Fruit fly (Drosophila melanogaster) whole organism, embryonic: ENCODE data around the gene CG11030.
A peak's percentile ranks its signal among the peaks of the same experiment; 100 is the strongest.

Experiments used
- Atf6 ChIP-seq: fragments of 200-800 bp; sonication (Bioruptor generic); IDR thresholded peaks from 2 replicates; pipeline ENCODE4 v1.3.6; 2022; ENCODE audit warnings: missing biosample characterization, missing genetic modification characterization
- Bteb2 ChIP-seq: fragments of 200-800 bp; sonication (Bioruptor generic); optimal IDR thresholded peaks from 2 replicates; lab custom pipeline; 2016; ENCODE audit warnings: missing biosample characterization, missing genetic modification characterization
- CG10209 ChIP-seq: fragments of 200-800 bp; sonication (Bioruptor generic); optimal IDR thresholded peaks from 3 replicates; lab custom pipeline; 2017; ENCODE audit warnings: missing biosample characterization, mild to moderate bottlenecking, missing genetic modification characterization, missing genetic modification reagents
- CG11456 ChIP-seq: fragments of 200-800 bp; sonication (Bioruptor generic); IDR thresholded peaks from 3 replicates; pipeline ENCODE4 v1.3.6; 2022; ENCODE audit warnings: missing biosample characterization, missing genetic modification characterization
- CG11696 ChIP-seq: fragments of 200-800 bp; sonication (Bioruptor generic); IDR thresholded peaks from 2 replicates; pipeline ENCODE4 v1.3.6; 2022; ENCODE audit warnings: missing biosample characterization, missing genetic modification characterization
- CG12219 ChIP-seq: fragments of 200-800 bp; sonication (Bioruptor generic); optimal IDR thresholded peaks from 3 replicates; lab custom pipeline; 2018; ENCODE audit warnings: missing biosample characterization, mild to moderate bottlenecking, missing genetic modification characterization
- CG12236 ChIP-seq: fragments of 200-800 bp; sonication (Bioruptor generic); optimal IDR thresholded peaks from 2 replicates; lab custom pipeline; 2016; ENCODE audit warnings: missing biosample characterization, missing genetic modification characterization
- CG12659 ChIP-seq: fragments of 200-800 bp; sonication (Bioruptor generic); optimal IDR thresholded peaks from 3 replicates; lab custom pipeline; 2017; ENCODE audit warnings: mild to moderate bottlenecking, missing biosample characterization, missing genetic modification reagents, missing genetic modification characterization
- CG12942 ChIP-seq: fragments of 200-800 bp; sonication (Bioruptor generic); optimal IDR thresholded peaks from 3 replicates; lab custom pipeline; 2016; ENCODE audit warnings: missing biosample characterization, missing genetic modification characterization
- CG13296 ChIP-seq: fragments of 200-800 bp; sonication (Bioruptor generic); optimal IDR thresholded peaks from 3 replicates; lab custom pipeline; 2018; ENCODE audit warnings: missing biosample characterization, mild to moderate bottlenecking, missing genetic modification characterization
- CG13424 ChIP-seq: fragments of 200-800 bp; sonication (Bioruptor generic); optimal IDR thresholded peaks from 2 replicates; lab custom pipeline; 2019; ENCODE audit warnings: missing biosample characterization, mild to moderate bottlenecking, missing genetic modification characterization, moderate library complexity
- CG13624 ChIP-seq: fragments of 200-800 bp; sonication (Bioruptor generic); optimal IDR thresholded peaks from 2 replicates; lab custom pipeline; 2016; ENCODE audit warnings: missing biosample characterization, missing genetic modification characterization
- CG15073 ChIP-seq: fragments of 200-800 bp; sonication (Bioruptor generic); optimal IDR thresholded peaks from 2 replicates; lab custom pipeline; 2016; ENCODE audit warnings: missing biosample characterization, missing genetic modification characterization
- CG1529 ChIP-seq: fragments of 200-800 bp; sonication (Bioruptor generic); optimal IDR thresholded peaks from 3 replicates; lab custom pipeline; 2018; ENCODE audit warnings: missing biosample characterization, missing genetic modification characterization
- CG17328 ChIP-seq: fragments of 200-800 bp; sonication (Bioruptor generic); IDR thresholded peaks from 2 replicates; pipeline ENCODE4 v1.3.6; 2022; ENCODE audit warnings: missing biosample characterization, missing genetic modification characterization
- CG18476 ChIP-seq: fragments of 200-800 bp; sonication (Bioruptor generic); optimal IDR thresholded peaks from 2 replicates; lab custom pipeline; 2016; ENCODE audit warnings: missing biosample characterization, mild to moderate bottlenecking, missing genetic modification characterization
- CG2678 ChIP-seq: fragments of 200-800 bp; sonication (Bioruptor generic); optimal IDR thresholded peaks from 3 replicates; lab custom pipeline; 2019; ENCODE audit warnings: missing biosample characterization, mild to moderate bottlenecking, missing genetic modification characterization, moderate library complexity
- CG31441 ChIP-seq: fragments of 200-800 bp; sonication (Bioruptor generic); IDR thresholded peaks from 2 replicates; pipeline ENCODE4 v1.3.6; 2022; ENCODE audit warnings: missing biosample characterization, missing genetic modification characterization
- CG3726 ChIP-seq: fragments of 200-800 bp; sonication (Bioruptor generic); IDR thresholded peaks from 3 replicates; pipeline ENCODE4, ENCODE4 v1.3.6; 2022; ENCODE audit warnings: missing biosample characterization, missing genetic modification characterization
- CG3995 ChIP-seq: fragments of 200-800 bp; sonication (Bioruptor generic); optimal IDR thresholded peaks from 3 replicates; lab custom pipeline; 2016; ENCODE audit warnings: missing biosample characterization, missing genetic modification characterization
- CG4424 ChIP-seq: fragments of 200-800 bp; sonication (Bioruptor generic); optimal IDR thresholded peaks from 3 replicates; lab custom pipeline; 2016; ENCODE audit warnings: missing biosample characterization, missing genetic modification characterization
- CG8924 ChIP-seq: fragments of 200-800 bp; optimal IDR thresholded peaks from 3 replicates; lab custom pipeline; 2019; ENCODE audit warnings: missing biosample characterization, mild to moderate bottlenecking, missing genetic modification characterization, moderate library complexity
- Dp ChIP-seq: fragments of 200-800 bp; sonication (Bioruptor generic); optimal IDR thresholded peaks from 2 replicates; lab custom pipeline; 2018; ENCODE audit warnings: missing biosample characterization, mild to moderate bottlenecking, missing genetic modification characterization, moderate library complexity
- HLH4C ChIP-seq: fragments of 200-800 bp; sonication (Bioruptor generic); IDR thresholded peaks from 3 replicates; pipeline ENCODE4 v1.3.6; 2022; ENCODE audit warnings: missing biosample characterization, missing genetic modification characterization; ENCODE audit not compliant: partially characterized antibody
- Hmr ChIP-seq: fragments of 200-800 bp; sonication (Bioruptor generic); optimal IDR thresholded peaks from 3 replicates; lab custom pipeline; 2017; ENCODE audit warnings: mild to moderate bottlenecking, missing biosample characterization, missing genetic modification reagents, missing genetic modification characterization
- Meics ChIP-seq: fragments of 200-800 bp; sonication (Bioruptor generic); optimal IDR thresholded peaks from 2 replicates; lab custom pipeline; 2017; ENCODE audit warnings: missing biosample characterization, mild to moderate bottlenecking, missing genetic modification characterization
- Myb ChIP-seq: fragments of 200-800 bp; sonication (Bioruptor generic); optimal IDR thresholded peaks from 2 replicates; lab custom pipeline; 2016; ENCODE audit warnings: missing biosample characterization, missing genetic modification characterization
- NC2β ChIP-seq: fragments of 200-800 bp; sonication (Bioruptor generic); optimal IDR thresholded peaks from 2 replicates; lab custom pipeline; 2016; ENCODE audit warnings: missing biosample characterization, missing genetic modification characterization
- Rfx ChIP-seq: fragments of 200-800 bp; sonication (Bioruptor generic); IDR thresholded peaks from 2 replicates; pipeline ENCODE4 v1.3.6; 2022; ENCODE audit warnings: missing biosample characterization, missing genetic modification characterization
- Rx ChIP-seq: fragments of 200-800 bp; sonication (Bioruptor generic); IDR thresholded peaks from 2 replicates; pipeline ENCODE4 v1.3.6; 2022; ENCODE audit warnings: missing biosample characterization, missing genetic modification characterization
- Xbp1 ChIP-seq: fragments of 200-800 bp; sonication (Bioruptor generic); optimal IDR thresholded peaks from 3 replicates; lab custom pipeline; 2016; ENCODE audit warnings: missing biosample characterization, mild to moderate bottlenecking, missing genetic modification characterization
- aop ChIP-seq: fragments of 200-800 bp; sonication (Bioruptor generic); IDR thresholded peaks from 2 replicates; pipeline ENCODE4 v1.3.6; 2022; ENCODE audit warnings: missing biosample characterization, missing genetic modification characterization
- ase ChIP-seq: fragments of 200-800 bp; sonication (Bioruptor generic); IDR thresholded peaks from 3 replicates; pipeline ENCODE4 v1.3.6; 2022; ENCODE audit warnings: missing biosample characterization, missing genetic modification characterization
- bab2 ChIP-seq: fragments of 200-800 bp; sonication (Bioruptor generic); optimal IDR thresholded peaks from 2 replicates; lab custom pipeline; 2016; ENCODE audit warnings: missing biosample characterization, missing genetic modification characterization
- bcd ChIP-seq: fragments of 200-800 bp; sonication (Bioruptor generic); optimal IDR thresholded peaks from 2 replicates; lab custom pipeline; 2017; ENCODE audit warnings: missing biosample characterization, mild to moderate bottlenecking, missing genetic modification characterization
- bsh ChIP-seq, 2 experiments: fragments of 200-800 bp; sonication (Bioruptor generic); optimal IDR thresholded peaks; 2 replicates each; lab custom pipeline; 2017 to 2018; ENCODE audit warnings: mild to moderate bottlenecking in 2 of 2, missing biosample characterization in 2 of 2, missing genetic modification characterization in 2 of 2, moderate library complexity in 1 of 2
- dan ChIP-seq: fragments of 200-800 bp; sonication (Bioruptor generic); IDR thresholded peaks from 2 replicates; pipeline ENCODE4 v1.3.6; 2022; ENCODE audit warnings: missing biosample characterization, missing genetic modification characterization
- dmrt99B ChIP-seq: fragments of 200-800 bp; sonication (Bioruptor generic); optimal IDR thresholded peaks from 2 replicates; lab custom pipeline; 2018; ENCODE audit warnings: missing biosample characterization, mild to moderate bottlenecking, missing genetic modification characterization, moderate library complexity
- dysf ChIP-seq: fragments of 200-800 bp; sonication (Bioruptor generic); IDR thresholded peaks from 3 replicates; pipeline ENCODE4 v1.3.6; 2022; ENCODE audit warnings: missing biosample characterization, missing genetic modification characterization
- ewg ChIP-seq: fragments of 200-800 bp; sonication (Bioruptor generic); optimal IDR thresholded peaks from 3 replicates; lab custom pipeline; 2017; ENCODE audit warnings: mild to moderate bottlenecking, missing biosample characterization, missing genetic modification reagents, missing genetic modification characterization
- gce ChIP-seq: fragments of 200-800 bp; sonication (Bioruptor generic); IDR thresholded peaks from 3 replicates; pipeline ENCODE4 v1.3.6; 2022; ENCODE audit warnings: missing biosample characterization, missing genetic modification characterization
- grau ChIP-seq: fragments of 200-800 bp; optimal IDR thresholded peaks from 3 replicates; lab custom pipeline; 2019; ENCODE audit warnings: missing biosample characterization, mild to moderate bottlenecking, missing genetic modification characterization, moderate library complexity
- jumu ChIP-seq: fragments of 200-800 bp; sonication (Bioruptor generic); optimal IDR thresholded peaks from 3 replicates; lab custom pipeline; 2016; ENCODE audit warnings: missing biosample characterization, missing genetic modification characterization
- lbe ChIP-seq: fragments of 200-800 bp; sonication (Bioruptor generic); optimal IDR thresholded peaks from 2 replicates; lab custom pipeline; 2016; ENCODE audit warnings: missing biosample characterization, mild to moderate bottlenecking, missing genetic modification characterization
- lilli ChIP-seq: fragments of 200-800 bp; sonication (Bioruptor generic); optimal IDR thresholded peaks from 3 replicates; lab custom pipeline; 2016; ENCODE audit warnings: missing biosample characterization, missing genetic modification characterization
- mirr ChIP-seq: fragments of 200-800 bp; sonication (Bioruptor generic); optimal IDR thresholded peaks from 3 replicates; lab custom pipeline; 2018; ENCODE audit warnings: missing biosample characterization, mild to moderate bottlenecking, missing genetic modification characterization
- onecut ChIP-seq: fragments of 200-800 bp; sonication (Bioruptor generic); IDR thresholded peaks from 2 replicates; pipeline ENCODE4 v1.3.6; 2022; ENCODE audit warnings: missing biosample characterization, missing genetic modification characterization
- sisA ChIP-seq: fragments of 200-800 bp; sonication (Bioruptor generic); IDR thresholded peaks from 2 replicates; pipeline ENCODE4 v1.3.6; 2022; ENCODE audit warnings: missing biosample characterization, missing genetic modification characterization
- tgo ChIP-seq: fragments of 200-800 bp; sonication (Bioruptor generic); IDR thresholded peaks from 3 replicates; pipeline ENCODE4 v1.3.6; 2022; ENCODE audit warnings: missing biosample characterization, missing genetic modification characterization
- zen ChIP-seq: fragments of 200-800 bp; sonication (Bioruptor generic); optimal IDR thresholded peaks from 3 replicates; lab custom pipeline; 2018; ENCODE audit warnings: missing biosample characterization, mild to moderate bottlenecking, missing genetic modification characterization, moderate library complexity

The CG11030 gene

dm6 chr2L:5743537-5744148 lies 19.2 kb downstream of the CG11030 start (continued):
- TF ChIP-seq dan (GFP tag; lab: Robert Waterston, UW): no peak
- peak; percentile 11 for TF ChIP-seq bab2
- TF ChIP-seq lbe (GFP tag; lab: Kevin White, UChicago): no peak
- TF ChIP-seq CG2678 (tag; lab: Kevin White, UChicago): peak; percentile 52
- TF ChIP-seq tgo (GFP tag; lab: Robert Waterston, UW): peak; percentile 40; the same call in 1 of the 3 replicates
- 0 out of 2 replicates have a peak, but pooled peaks have one; percentile 45 for TF ChIP-seq Atf6 (GFP tag; lab: Robert Waterston, UW)
- peak; percentile 24 for TF ChIP-seq CG12659 (GFP tag; lab: Kevin White, UChicago)
- no peak for TF ChIP-seq NC2β
- TF ChIP-seq dysf: peak; percentile 32; the same call in 1 of the 3 replicates
- TF ChIP-seq CG13424 (tag; lab: Kevin White, UChicago): peak; percentile 35
- TF ChIP-seq CG17328 (GFP tag; lab: Robert Waterston, UW): no peak
- TF ChIP-seq CG1529 (GFP tag; lab: Kevin White, UChicago): no peak
- TF ChIP-seq CG12219: peak; percentile 38
- peak; percentile 0 for TF ChIP-seq CG10209 (GFP tag; lab: Kevin White, UChicago)
- TF ChIP-seq CG12942: no peak
- TF ChIP-seq CG8924 (tag; lab: Kevin White, UChicago): peak; percentile 33
- TF ChIP-seq CG13624 (GFP tag; lab: Kevin White, UChicago): no peak
- no peak for TF ChIP-seq mirr (GFP tag; lab: Kevin White, UChicago)
- TF ChIP-seq Meics (GFP tag; lab: Kevin White, UChicago): peak; percentile 37
- TF ChIP-seq CG11696 (GFP tag; lab: Robert Waterston, UW): peak; percentile 28; the same call in 1 of the 2 replicates
- no peak for TF ChIP-seq CG15073
- TF ChIP-seq CG18476 (GFP tag; lab: Kevin White, UChicago): no peak
- peak; percentile 56; the same call in 1 of the 3 replicates for TF ChIP-seq ase (GFP tag; lab: Robert Waterston, UW)
- TF ChIP-seq CG31441 (GFP tag; lab: Robert Waterston, UW): 0 out of 2 replicates have a peak, but pooled peaks have one; percentile 23
- TF ChIP-seq Hmr (GFP tag; lab: Kevin White, UChicago): peak; percentile 30
- TF ChIP-seq sisA (GFP tag; lab: Robert Waterston, UW): no peak
- TF ChIP-seq ewg (GFP tag; lab: Kevin White, UChicago): peak; percentile 7
- TF ChIP-seq CG12236 (GFP tag; lab: Kevin White, UChicago): no peak
- TF ChIP-seq Myb: no peak
- TF ChIP-seq onecut (GFP tag; lab: Robert Waterston, UW): peak; percentile 27; the same call in 1 of the 2 replicates
- peak; percentile 47 for TF ChIP-seq dmrt99B (tag; lab: Kevin White, UChicago)
- TF ChIP-seq CG13296 (GFP tag; lab: Kevin White, UChicago): peak; percentile 15
- TF ChIP-seq bsh (GFP tag; optimal IDR thresholded peaks at IDR 0.05; lab: Kevin White, UChicago): peak in 1 of 2 experiments; percentile 21
- no peak for TF ChIP-seq CG3995 (GFP tag; lab: Kevin White, UChicago)
- no peak for TF ChIP-seq Dp
- TF ChIP-seq aop: no peak
- peak; percentile 7 for TF ChIP-seq CG4424 (GFP tag; lab: Kevin White, UChicago)
- TF ChIP-seq Rx (GFP tag; lab: Robert Waterston, UW): no peak
- TF ChIP-seq CG11456: no peak
- no peak for TF ChIP-seq jumu
- TF ChIP-seq HLH4C (GFP tag; lab: Robert Waterston, UW): no peak
- TF ChIP-seq lilli (GFP tag; lab: Kevin White, UChicago): peak; percentile 35
- TF ChIP-seq CG3726 (GFP tag; lab: Robert Waterston, UW): no peak
- peak; percentile 26 for TF ChIP-seq grau (tag; lab: Kevin White, UChicago)
- TF ChIP-seq Xbp1 (GFP tag; lab: Kevin White, UChicago): peak; percentile 28
- peak; percentile 68 for TF ChIP-seq Rfx (GFP tag; lab: Robert Waterston, UW)
- TF ChIP-seq Bteb2 (GFP tag; lab: Kevin White, UChicago): no peak
- TF ChIP-seq bcd (GFP tag; lab: Kevin White, UChicago): peak; percentile 17
- TF ChIP-seq zen (tag; lab: Kevin White, UChicago): no peak
- no peak for TF ChIP-seq gce (GFP tag; lab: Robert Waterston, UW)
